Fruit fly (Drosophila melanogaster) whole organism, embryonic: Measurements from ENCODE around the gene CG43797.

Experiments
- B-H2 ChIP-seq: fragments of 200-800 bp; sonication (Bioruptor generic); optimal IDR thresholded peaks from 2 replicates; lab custom pipeline; 2018; ENCODE audit warnings: missing biosample characterization, mild to moderate bottlenecking, missing genetic modification characterization
- Bteb2 ChIP-seq: fragments of 200-800 bp; sonication (Bioruptor generic); optimal IDR thresholded peaks from 2 replicates; lab custom pipeline; 2016; ENCODE audit warnings: missing biosample characterization, missing genetic modification characterization
- CG10462 ChIP-seq: fragments of 200-800 bp; sonication (Bioruptor generic); optimal IDR thresholded peaks from 2 replicates; lab custom pipeline; 2016; ENCODE audit warnings: missing biosample characterization, missing genetic modification characterization
- CG10543 ChIP-seq: fragments of 200-800 bp; sonication (Bioruptor generic); optimal IDR thresholded peaks from 3 replicates; lab custom pipeline; 2017; ENCODE audit warnings: missing biosample characterization, mild to moderate bottlenecking, missing genetic modification characterization, moderate library complexity
- CG12391 ChIP-seq: fragments of 200-800 bp; sonication (Bioruptor generic); optimal IDR thresholded peaks from 3 replicates; lab custom pipeline; 2018; ENCODE audit warnings: missing biosample characterization, mild to moderate bottlenecking, missing genetic modification characterization, moderate library complexity
- CG13894 ChIP-seq: fragments of 200-800 bp; sonication (Bioruptor generic); optimal IDR thresholded peaks from 3 replicates; lab custom pipeline; 2018; ENCODE audit warnings: missing biosample characterization, mild to moderate bottlenecking, missing genetic modification characterization, moderate library complexity
- CG14710 ChIP-seq: fragments of 200-800 bp; sonication (Bioruptor generic); optimal IDR thresholded peaks from 3 replicates; lab custom pipeline; 2019; ENCODE audit warnings: missing biosample characterization, mild to moderate bottlenecking, missing genetic modification characterization, moderate library complexity
- CG18619 ChIP-seq: fragments of 200-800 bp; sonication (Bioruptor generic); optimal IDR thresholded peaks from 3 replicates; lab custom pipeline; 2017; ENCODE audit warnings: missing biosample characterization, mild to moderate bottlenecking, missing genetic modification characterization
- CG2116 ChIP-seq: fragments of 200-800 bp; sonication (Bioruptor generic); optimal IDR thresholded peaks from 3 replicates; lab custom pipeline; 2018; ENCODE audit warnings: missing biosample characterization, mild to moderate bottlenecking, missing genetic modification characterization
- CG31388 ChIP-seq: fragments of 200-800 bp; sonication (Bioruptor generic); optimal IDR thresholded peaks from 2 replicates; lab custom pipeline; 2016; ENCODE audit warnings: missing biosample characterization, missing genetic modification characterization
- CG33557 ChIP-seq: fragments of 200-800 bp; sonication (Bioruptor generic); optimal IDR thresholded peaks from 2 replicates; lab custom pipeline; 2019; ENCODE audit warnings: missing biosample characterization, mild to moderate bottlenecking, missing genetic modification characterization, moderate library complexity
- CG3838 ChIP-seq: fragments of 200-800 bp; sonication (Bioruptor generic); optimal IDR thresholded peaks from 3 replicates; lab custom pipeline; 2016; ENCODE audit warnings: missing biosample characterization, missing genetic modification characterization
- CG3847 ChIP-seq: fragments of 200-800 bp; sonication (Bioruptor generic); IDR thresholded peaks from 2 replicates; pipeline ENCODE4 v1.3.6; 2022; ENCODE audit warnings: missing biosample characterization, missing genetic modification characterization
- CG4282 ChIP-seq: fragments of 200-800 bp; sonication (Bioruptor generic); optimal IDR thresholded peaks from 2 replicates; lab custom pipeline; 2016; ENCODE audit warnings: missing biosample characterization, missing genetic modification characterization
- CG4328 ChIP-seq: fragments of 200-800 bp; sonication (Bioruptor generic); optimal IDR thresholded peaks from 3 replicates; lab custom pipeline; 2017; ENCODE audit warnings: missing biosample characterization, missing genetic modification reagents, missing genetic modification characterization
- CG5953 ChIP-seq: fragments of 200-800 bp; sonication (Bioruptor generic); IDR thresholded peaks from 2 replicates; pipeline ENCODE4 v1.3.6; 2022; ENCODE audit warnings: missing biosample characterization, missing genetic modification characterization
- CG7987 ChIP-seq: fragments of 200-800 bp; sonication (Bioruptor generic); optimal IDR thresholded peaks from 2 replicates; lab custom pipeline; 2018; ENCODE audit warnings: missing biosample characterization, mild to moderate bottlenecking, missing genetic modification characterization, moderate library complexity
- CG9797 ChIP-seq: fragments of 200-800 bp; sonication (Bioruptor generic); optimal IDR thresholded peaks from 3 replicates; lab custom pipeline; 2018; ENCODE audit warnings: missing biosample characterization, mild to moderate bottlenecking, missing genetic modification characterization
- Chrac-16 ChIP-seq: fragments of 200-800 bp; sonication (Bioruptor generic); optimal IDR thresholded peaks from 3 replicates; lab custom pipeline; 2016; ENCODE audit warnings: missing biosample characterization, missing genetic modification characterization
- Ets97D ChIP-seq: fragments of 200-800 bp; sonication (Bioruptor generic); optimal IDR thresholded peaks from 3 replicates; lab custom pipeline; 2016; ENCODE audit warnings: missing biosample characterization, missing genetic modification characterization
- Fer2 ChIP-seq: fragments of 200-800 bp; sonication (Bioruptor generic); optimal IDR thresholded peaks from 2 replicates; lab custom pipeline; 2018; ENCODE audit warnings: missing biosample characterization, mild to moderate bottlenecking, missing genetic modification characterization, moderate library complexity
- Fer3 ChIP-seq: fragments of 200-800 bp; sonication (Bioruptor generic); optimal IDR thresholded peaks from 2 replicates; lab custom pipeline; 2018; ENCODE audit warnings: missing biosample characterization, mild to moderate bottlenecking, missing genetic modification characterization, moderate library complexity
- HHEX ChIP-seq: fragments of 200-800 bp; sonication (Bioruptor generic); optimal IDR thresholded peaks from 3 replicates; lab custom pipeline; 2017; ENCODE audit warnings: missing biosample characterization, mild to moderate bottlenecking, missing genetic modification characterization, missing genetic modification reagents
- HLH54F ChIP-seq: fragments of 200-800 bp; sonication (Bioruptor generic); optimal IDR thresholded peaks from 3 replicates; lab custom pipeline; 2016; ENCODE audit warnings: missing biosample characterization, missing genetic modification characterization
- HLHmδ ChIP-seq: fragments of 200-800 bp; sonication (Bioruptor generic); optimal IDR thresholded peaks from 2 replicates; lab custom pipeline; 2018; ENCODE audit warnings: missing biosample characterization, mild to moderate bottlenecking, missing genetic modification characterization, moderate library complexity
- HmgD ChIP-seq: fragments of 200-800 bp; sonication (Bioruptor generic); optimal IDR thresholded peaks from 3 replicates; lab custom pipeline; 2016; ENCODE audit warnings: missing biosample characterization, missing genetic modification characterization
- Hr78 ChIP-seq, 2 experiments: fragments of 200-800 bp in 1 of 2; fragments of >200 bp in 1 of 2; sonication (Bioruptor generic) in 1 of 2; optimal IDR thresholded peaks; 2 replicates each; lab custom pipeline; 2017 to 2019; ENCODE audit warnings: missing biosample characterization in 2 of 2, missing genetic modification characterization in 2 of 2, mild to moderate bottlenecking in 1 of 2, moderate library complexity in 1 of 2
- Hsf ChIP-seq: fragments of 200-800 bp; sonication (Bioruptor generic); optimal IDR thresholded peaks from 3 replicates; lab custom pipeline; 2016; ENCODE audit warnings: missing biosample characterization, missing genetic modification characterization
- MTF-1 ChIP-seq: fragments of 200-800 bp; sonication (Bioruptor generic); optimal IDR thresholded peaks from 2 replicates; lab custom pipeline; 2018; ENCODE audit warnings: missing biosample characterization, mild to moderate bottlenecking, missing genetic modification characterization, borderline replicate concordance
- Neu2 ChIP-seq: fragments of 200-800 bp; sonication (Bioruptor generic); optimal IDR thresholded peaks from 3 replicates; lab custom pipeline; 2016; ENCODE audit warnings: missing biosample characterization, missing genetic modification characterization, borderline replicate concordance
- Poxn ChIP-seq: fragments of 200-800 bp; sonication (Bioruptor generic); IDR thresholded peaks from 2 replicates; pipeline ENCODE4 v1.3.6; 2022; ENCODE audit warnings: missing biosample characterization, missing genetic modification characterization
- Six4 ChIP-seq: fragments of 200-800 bp; sonication (Bioruptor generic); optimal IDR thresholded peaks from 2 replicates; lab custom pipeline; 2016; ENCODE audit warnings: missing biosample characterization, missing genetic modification characterization
- abd-A ChIP-seq: fragments of 200-800 bp; sonication (Bioruptor generic); optimal IDR thresholded peaks from 3 replicates; lab custom pipeline; 2019; ENCODE audit warnings: missing biosample characterization, mild to moderate bottlenecking, missing genetic modification characterization, moderate library complexity
- cato ChIP-seq: fragments of 200-800 bp; sonication (Bioruptor generic); optimal IDR thresholded peaks from 2 replicates; lab custom pipeline; 2016; ENCODE audit warnings: missing biosample characterization, missing genetic modification characterization, borderline replicate concordance
- ems ChIP-seq: fragments of 200-800 bp; sonication (Bioruptor generic); optimal IDR thresholded peaks from 3 replicates; lab custom pipeline; 2016; ENCODE audit warnings: missing biosample characterization, missing genetic modification characterization
- ewg ChIP-seq: fragments of 200-800 bp; sonication (Bioruptor generic); optimal IDR thresholded peaks from 3 replicates; lab custom pipeline; 2017; ENCODE audit warnings: mild to moderate bottlenecking, missing biosample characterization, missing genetic modification reagents, missing genetic modification characterization
- eyg ChIP-seq: fragments of 200-800 bp; sonication (Bioruptor generic); optimal IDR thresholded peaks from 3 replicates; lab custom pipeline; 2016; ENCODE audit warnings: missing biosample characterization, missing genetic modification characterization
- ken ChIP-seq: fragments of 200-800 bp; sonication (Bioruptor generic); IDR thresholded peaks from 3 replicates; pipeline ENCODE4 v1.3.6; 2022; ENCODE audit warnings: missing biosample characterization, missing genetic modification characterization
- kni ChIP-seq: fragments of 200-800 bp; sonication (Bioruptor generic); optimal IDR thresholded peaks from 3 replicates; lab custom pipeline; 2017; ENCODE audit warnings: mild to moderate bottlenecking, missing biosample characterization, missing genetic modification reagents, missing genetic modification characterization
- mirr ChIP-seq: fragments of 200-800 bp; sonication (Bioruptor generic); optimal IDR thresholded peaks from 3 replicates; lab custom pipeline; 2018; ENCODE audit warnings: missing biosample characterization, mild to moderate bottlenecking, missing genetic modification characterization
- odd ChIP-seq: fragments of 200-800 bp; sonication (Bioruptor generic); optimal IDR thresholded peaks from 2 replicates; lab custom pipeline; 2017; ENCODE audit warnings: missing biosample characterization, mild to moderate bottlenecking, missing genetic modification characterization
- pfk ChIP-seq: fragments of 200-800 bp; sonication (Bioruptor generic); optimal IDR thresholded peaks from 2 replicates; lab custom pipeline; 2018; ENCODE audit warnings: missing biosample characterization, mild to moderate bottlenecking, missing genetic modification characterization, moderate library complexity
- ro ChIP-seq: fragments of 200-800 bp; sonication (Bioruptor generic); IDR thresholded peaks from 2 replicates; pipeline ENCODE4 v1.3.6; 2022; ENCODE audit warnings: missing biosample characterization, missing genetic modification characterization
- sim ChIP-seq: fragments of 200-800 bp; sonication (Bioruptor generic); IDR thresholded peaks from 2 replicates; pipeline ENCODE4 v1.3.6; 2022; ENCODE audit warnings: missing biosample characterization, missing genetic modification characterization
- stc ChIP-seq: fragments of 200-800 bp; sonication (Bioruptor generic); IDR thresholded peaks from 2 replicates; pipeline ENCODE4 v1.3.6; 2022; ENCODE audit warnings: missing biosample characterization, missing genetic modification characterization
- stwl ChIP-seq: fragments of 200-800 bp; sonication (Bioruptor generic); optimal IDR thresholded peaks from 3 replicates; lab custom pipeline; 2018; ENCODE audit warnings: missing biosample characterization, mild to moderate bottlenecking, missing genetic modification characterization, moderate library complexity
- tx ChIP-seq: fragments of 200-800 bp; sonication (Bioruptor generic); optimal IDR thresholded peaks from 2 replicates; lab custom pipeline; 2016; ENCODE audit warnings: missing biosample characterization, missing genetic modification characterization
- zfh2 ChIP-seq: fragments of 200-800 bp; sonication (Bioruptor generic); optimal IDR thresholded peaks from 2 replicates; lab custom pipeline; 2016; ENCODE audit warnings: missing biosample characterization, missing genetic modification characterization

Gene CG43797

DNA sequence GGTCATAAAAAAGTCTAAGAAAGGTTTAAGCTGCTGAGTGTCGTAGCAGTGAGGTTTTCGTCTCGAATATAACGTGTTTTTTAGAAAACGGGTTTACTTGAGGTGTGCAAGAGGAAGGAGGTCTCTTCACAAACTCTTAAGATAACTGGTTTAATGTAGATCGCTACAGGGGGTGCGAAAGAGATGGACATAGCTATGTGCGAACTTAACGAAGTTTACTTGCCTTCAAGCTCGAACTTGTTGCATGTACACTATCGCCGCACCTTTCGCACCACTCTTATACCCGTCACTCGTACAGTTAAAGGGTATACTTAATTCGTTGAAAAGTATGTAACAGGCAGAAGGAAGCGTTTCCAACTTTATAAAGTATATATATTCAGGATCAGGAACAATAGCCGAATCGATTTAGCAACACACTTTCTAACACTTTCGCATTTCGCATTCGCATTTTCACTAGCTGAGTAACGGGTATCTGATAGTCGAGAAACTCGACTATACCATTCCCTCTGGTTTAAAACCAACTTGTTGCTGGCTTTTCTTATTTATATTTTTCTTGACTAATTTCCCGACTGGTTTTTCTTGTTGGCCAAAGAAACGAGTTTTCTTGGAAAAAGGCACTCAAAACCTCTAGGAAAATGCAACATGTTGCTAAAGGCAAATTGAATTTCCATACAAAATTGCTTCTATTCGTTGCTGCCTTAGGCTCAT, 30.6 kb downstream of the CG43797 start (continued):
- TF ChIP-seq Ets97D (GFP tag; lab: Kevin White, UChicago): peak; percentile 42
- TF ChIP-seq kni (GFP tag; lab: Kevin White, UChicago): peak; percentile 53
- peak; percentile 17 for TF ChIP-seq CG13894 (tag; lab: Kevin White, UChicago)
- peak; percentile 45 for TF ChIP-seq odd (GFP tag; lab: Kevin White, UChicago)
- TF ChIP-seq mirr (GFP tag; lab: Kevin White, UChicago): no peak
- peak; percentile 90 for TF ChIP-seq CG33557 (GFP tag; lab: Kevin White, UChicago)
- TF ChIP-seq Chrac-16 (GFP tag; lab: Kevin White, UChicago): peak; percentile 84
- TF ChIP-seq cato (GFP tag; lab: Kevin White, UChicago): peak; percentile 78
- TF ChIP-seq ewg: peak; percentile 80
- peak; percentile 17 for TF ChIP-seq CG10543 (GFP tag; lab: Kevin White, UChicago)
- peak; percentile 63 for TF ChIP-seq eyg (GFP tag; lab: Kevin White, UChicago)
- peak; percentile 73; the same call in 1 of the 2 replicates for TF ChIP-seq sim
- peak; percentile 74 for TF ChIP-seq Hsf (GFP tag; lab: Kevin White, UChicago)
- 0 out of 2 replicates have a peak, but pooled peaks have one; percentile 13 for TF ChIP-seq Poxn (GFP tag; lab: Robert Waterston, UW)
- TF ChIP-seq ro: peak; percentile 48; the same call in 1 of the 2 replicates
- TF ChIP-seq CG14710 (tag; lab: Kevin White, UChicago): peak; percentile 85
- peak; percentile 79 for TF ChIP-seq HHEX (GFP tag; lab: Kevin White, UChicago)
- TF ChIP-seq CG7987 (GFP tag; lab: Kevin White, UChicago): peak; percentile 37
- no peak for TF ChIP-seq CG4328
- peak; percentile 20 for TF ChIP-seq CG2116
- peak; percentile 23 for TF ChIP-seq CG4282
- peak; percentile 67 for TF ChIP-seq tx
- peak; percentile 9 for TF ChIP-seq Bteb2 (GFP tag; lab: Kevin White, UChicago)
- no peak for TF ChIP-seq HLHmδ
- no peak for TF ChIP-seq pfk (GFP tag; lab: Kevin White, UChicago)
- no peak for TF ChIP-seq CG9797 (GFP tag; lab: Kevin White, UChicago)
- peak; percentile 80 for TF ChIP-seq Six4 (GFP tag; lab: Kevin White, UChicago)
- peak; percentile 32 for TF ChIP-seq Neu2 (GFP tag; lab: Kevin White, UChicago)
- TF ChIP-seq MTF-1 (GFP tag; lab: Kevin White, UChicago): peak; percentile 47
- peak; percentile 52 for TF ChIP-seq HmgD (GFP tag; lab: Kevin White, UChicago)
- TF ChIP-seq CG18619: peak; percentile 74
- peak; percentile 91 for TF ChIP-seq CG5953 (GFP tag; lab: Robert Waterston, UW)
- TF ChIP-seq ems (GFP tag; lab: Kevin White, UChicago): peak; percentile 60
- peak; percentile 19 for TF ChIP-seq zfh2
- no peak for TF ChIP-seq B-H2 (GFP tag; lab: Kevin White, UChicago)
- TF ChIP-seq stwl (tag; lab: Kevin White, UChicago): peak; percentile 26
- TF ChIP-seq CG10462 (GFP tag; lab: Kevin White, UChicago): peak; percentile 51
- TF ChIP-seq HLH54F: peak; percentile 68
- TF ChIP-seq Fer3 (tag; lab: Kevin White, UChicago): peak; percentile 76
- TF ChIP-seq CG31388: no peak
- TF ChIP-seq CG3847 (GFP tag; lab: Robert Waterston, UW): peak; percentile 80
- TF ChIP-seq stc (GFP tag; lab: Robert Waterston, UW): peak; percentile 88
- TF ChIP-seq CG12391 (tag; lab: Kevin White, UChicago): peak; percentile 86
- TF ChIP-seq Fer2 (tag; lab: Kevin White, UChicago): peak; percentile 27
- peak; percentile 42 for TF ChIP-seq CG3838
- TF ChIP-seq Hr78 (GFP tag; optimal IDR thresholded peaks at IDR 0.05; lab: Kevin White, UChicago): no peak
- TF ChIP-seq ken (GFP tag; lab: Robert Waterston, UW): peak; percentile 88
- peak; percentile 45 for TF ChIP-seq abd-A (tag; lab: Kevin White, UChicago)
